Worm (Caenorhabditis elegans) whole organism, L3 larva: ENCODE results near the gene nas-33.

Experiments used
- R02D3.7 ChIP-seq: fragments of 150-350 bp; optimal IDR thresholded peaks from 2 replicates; lab custom pipeline; 2014; ENCODE audit warnings: missing biosample characterization, missing genetic modification characterization
- ZK546.5 ChIP-seq: sonication (generic microtip); optimal IDR thresholded peaks from 2 replicates; lab custom pipeline; 2017; ENCODE audit warnings: missing biosample characterization, missing genetic modification characterization
- ama-1 ChIP-seq: fragments of 150-350 bp; optimal IDR thresholded peaks from 2 replicates; lab custom pipeline; 2018
- ceh-9 ChIP-seq: sonication (generic microtip); optimal IDR thresholded peaks from 2 replicates; lab custom pipeline; 2018; ENCODE audit warnings: missing biosample characterization, missing genetic modification characterization
- lin-39 ChIP-seq: fragments of 150-350 bp; optimal IDR thresholded peaks from 2 replicates; lab custom pipeline; 2018; ENCODE audit warnings: missing biosample characterization, missing genetic modification reagents, missing genetic modification characterization
- mdl-1 ChIP-seq: fragments of 150-350 bp; optimal IDR thresholded peaks from 2 replicates; lab custom pipeline; 2014; ENCODE audit warnings: missing biosample characterization, missing genetic modification characterization
- nhr-12 ChIP-seq: fragments of 150-350 bp; optimal IDR thresholded peaks from 2 replicates; lab custom pipeline; 2014; ENCODE audit warnings: missing biosample characterization, missing genetic modification characterization
- nhr-28 ChIP-seq: fragments of 150-350 bp; optimal IDR thresholded peaks from 2 replicates; lab custom pipeline; 2014; ENCODE audit warnings: missing biosample characterization, missing genetic modification characterization
- nhr-76 ChIP-seq: fragments of 150-350 bp; sonication (generic microtip); optimal IDR thresholded peaks from 5 replicates; lab custom pipeline; 2014; ENCODE audit warnings: missing biosample characterization, missing genetic modification characterization
- skn-1 ChIP-seq: fragments of 150-350 bp; optimal IDR thresholded peaks from 2 replicates; lab custom pipeline; 2014; ENCODE audit warnings: missing biosample characterization, missing genetic modification characterization
- snpc-4 ChIP-seq: fragments of 150-350 bp; optimal IDR thresholded peaks from 2 replicates; lab custom pipeline; 2014; ENCODE audit warnings: missing biosample characterization, missing genetic modification characterization
- ztf-11 ChIP-seq: fragments of 150-350 bp; optimal IDR thresholded peaks from 2 replicates; lab custom pipeline; 2014; ENCODE audit warnings: missing biosample characterization, missing genetic modification characterization

DNA sequence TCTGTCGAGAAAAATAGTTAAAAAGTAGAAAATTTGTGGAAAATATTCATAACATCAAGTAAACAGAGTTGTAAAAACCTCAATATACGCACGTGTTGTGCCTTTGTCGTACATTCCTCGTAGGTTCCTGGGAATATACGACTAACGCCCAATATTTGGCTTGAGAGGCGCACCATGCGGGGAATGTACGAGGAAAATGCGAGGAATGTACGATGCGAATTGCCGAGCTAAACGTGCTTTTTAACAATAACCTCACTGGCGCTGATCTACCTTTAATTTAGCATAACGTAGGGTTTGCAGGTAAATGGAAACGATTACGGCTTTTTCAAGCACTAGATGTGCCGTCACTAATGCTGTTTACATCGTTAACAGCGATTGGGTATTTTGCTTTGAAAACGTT, 13.4 kb upstream of the nas-33 start, which contains the start of gene C15B12.9:
- TF ChIP-seq R02D3.7 (no peak), ZK546.5 (tag; lab: Kevin White, UChicago) (no peak), snpc-4 (tag; lab: Kevin White, UChicago) (no peak), ceh-9 (no peak), nhr-28 (no peak), skn-1 (tag; lab: Kevin White, UChicago) (no peak), nhr-12 (no peak), ztf-11 (tag; lab: Kevin White, UChicago) (no peak), nhr-76 (no peak), lin-39 (tag; lab: Kevin White, UChicago) (no peak), mdl-1 (no peak), ama-1 (lab: Kevin White, UChicago) (no peak)
